Worm (Caenorhabditis elegans) whole organism, L4 larva: Measurements from ENCODE around the gene T22D1.3.

Experiments used
- Y5F2A.4 ChIP-seq: fragments of 200-800 bp; sonication (Bioruptor generic); optimal IDR thresholded peaks from 2 replicates; lab custom pipeline; 2018; ENCODE audit warnings: mild to moderate bottlenecking, missing genetic modification characterization, missing compliant biosample characterization
- aly-2 ChIP-seq: sonication (generic microtip); optimal IDR thresholded peaks from 2 replicates; lab custom pipeline; 2018; ENCODE audit warnings: missing biosample characterization, missing genetic modification characterization
- duxl-1 ChIP-seq: sonication (generic microtip); optimal IDR thresholded peaks from 2 replicates; lab custom pipeline; 2016; ENCODE audit warnings: mild to moderate bottlenecking, missing genetic modification characterization, moderate library complexity, missing compliant biosample characterization; ENCODE audit not compliant: poor library complexity
- lim-7 ChIP-seq: fragments of 200-800 bp; sonication (Bioruptor generic); IDR thresholded peaks from 2 replicates; pipeline ENCODE4 v1.3.6; 2022; ENCODE audit warnings: missing genetic modification characterization, missing compliant biosample characterization
- nhr-11 ChIP-seq: fragments of 150-350 bp; optimal IDR thresholded peaks from 2 replicates; lab custom pipeline; 2014; ENCODE audit warnings: missing biosample characterization, missing genetic modification characterization
- nhr-6 ChIP-seq: fragments of 150-350 bp; optimal IDR thresholded peaks from 2 replicates; lab custom pipeline; 2014; ENCODE audit warnings: missing biosample characterization, missing genetic modification characterization
- pha-4 ChIP-seq, 2 experiments: fragments of 150-350 bp in 1 of 2; fragments of 200-800 bp in 1 of 2; sonication (Bioruptor generic) in 1 of 2; IDR thresholded peaks in 1 of 2; optimal IDR thresholded peaks in 1 of 2; 2 replicates each; pipeline versions ENCODE4 v1.3.6 to Lab custom; 2014 to 2022; ENCODE audit warnings: missing genetic modification characterization in 2 of 2, missing genetic modification reagents in 2 of 2, missing biosample characterization in 1 of 2, missing compliant biosample characterization in 1 of 2
- snpc-4 ChIP-seq: fragments of 150-350 bp; optimal IDR thresholded peaks from 2 replicates; lab custom pipeline; 2014; ENCODE audit warnings: missing biosample characterization, missing genetic modification characterization
- unc-130 ChIP-seq: sonication (generic microtip); optimal IDR thresholded peaks from 2 replicates; lab custom pipeline; 2016; ENCODE audit warnings: missing genetic modification reagents, missing genetic modification characterization, missing compliant biosample characterization
- vab-7 ChIP-seq: fragments of 200-800 bp; sonication (Bioruptor generic); IDR thresholded peaks from 2 replicates; pipeline ENCODE4 v1.3.6; 2022; ENCODE audit warnings: missing genetic modification reagents, missing genetic modification characterization, missing compliant biosample characterization
- ztf-7 ChIP-seq: fragments of 150-350 bp; optimal IDR thresholded peaks from 2 replicates; lab custom pipeline; 2014; ENCODE audit warnings: missing biosample characterization, missing genetic modification characterization

DNA sequence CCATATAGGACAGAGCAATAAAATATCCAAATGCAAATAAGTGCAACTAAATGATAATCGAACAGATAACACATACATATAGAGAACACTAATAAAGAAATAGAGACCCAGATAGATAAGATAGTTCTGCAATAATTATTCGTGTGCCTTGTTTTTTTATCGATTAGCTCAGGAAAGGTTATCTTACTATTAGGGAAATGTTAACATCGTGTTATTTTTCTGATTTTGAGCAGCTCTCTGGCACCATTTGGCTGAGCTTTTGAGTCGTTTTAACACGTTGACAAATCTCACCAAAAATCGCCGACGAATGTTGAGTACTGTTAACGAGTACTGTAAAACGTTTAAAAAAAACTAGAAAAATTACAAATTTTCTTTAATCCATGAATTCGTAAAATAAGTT, 15.1 kb downstream of the T22D1.3 start, which contains the start of gene cest-6:
- TF ChIP-seq pha-4 (GFP tag; IDR thresholded peaks at IDR 0.05; lab: Robert Waterston, UW) (no peak), pha-4 (tag; optimal IDR thresholded peaks at IDR 0.05; lab: Kevin White, UChicago) (no peak), aly-2 (tag; lab: Kevin White, UChicago) (no peak), nhr-11 (no peak), ztf-7 (tag; lab: Kevin White, UChicago) (no peak), lim-7 (GFP tag; lab: Robert Waterston, UW) (no peak), unc-130 (no peak), Y5F2A.4 (GFP tag; lab: Kevin White, UChicago) (no peak), vab-7 (no peak), snpc-4 (no peak), duxl-1 (tag; lab: Kevin White, UChicago) (no peak), nhr-6 (no peak)
